Worm (Caenorhabditis elegans): ENCODE data around the gene C54C6.7.

Gene C54C6.7

ce11 chrIII:3532035-3532434 is 14.2 kb downstream of the C54C6.7 start (continued):
- TF ChIP-seq zag-1 (tag; optimal IDR thresholded peaks at IDR 0.05) (peak; percentile 58), mbf-1 (tag; optimal IDR thresholded peaks at IDR 0.05) (no peak), ZK546.5 (tag; optimal IDR thresholded peaks at IDR 0.05) (no peak), ztf-4 (tag; optimal IDR thresholded peaks at IDR 0.05) (no peak), nhr-12 (tag; optimal IDR thresholded peaks at IDR 0.05) (no peak)

- TF ChIP-seq alr-1 (tag; optimal IDR thresholded peaks at IDR 0.05): no peak
- TF ChIP-seq fos-1 (tag; optimal IDR thresholded peaks at IDR 0.05): peak; percentile 76
- no peak for TF ChIP-seq unc-62 (GFP tag; optimal IDR thresholded peaks at IDR 0.05)
- peak; percentile 15 for TF ChIP-seq F13H6.1 (tag; optimal IDR thresholded peaks at IDR 0.05)
- no peak for TF ChIP-seq nhr-12 (tag; optimal IDR thresholded peaks at IDR 0.05)
- peak; percentile 0 for TF ChIP-seq crh-2 (tag; optimal IDR thresholded peaks at IDR 0.05)
- no peak for TF ChIP-seq lin-11 (tag; optimal IDR thresholded peaks at IDR 0.05)
- peak; percentile 70 for TF ChIP-seq blmp-1 (tag; optimal IDR thresholded peaks at IDR 0.05; ENCODE audit: insufficient read depth)
- TF ChIP-seq zag-1 (tag; optimal IDR thresholded peaks at IDR 0.05): no peak
Measured at ce11 chrIII:3529744-3530208, 16.4 kb downstream of the C54C6.7 start, which contains the start of gene pitp-1. Gene pitp-1 (minus strand): TSS chrIII:3529794.

- TF ChIP-seq mab-5 (tag; optimal IDR thresholded peaks at IDR 0.05) (no peak), mbf-1 (tag; optimal IDR thresholded peaks at IDR 0.05) (no peak), lin-13 (GFP tag; optimal IDR thresholded peaks at IDR 0.05) (no peak), egl-27 (tag; optimal IDR thresholded peaks at IDR 0.05) (no peak), nhr-129 (tag; optimal IDR thresholded peaks at IDR 0.05) (no peak), elt-3 (tag; optimal IDR thresholded peaks at IDR 0.05) (no peak), nhr-23 (tag; optimal IDR thresholded peaks at IDR 0.05) (no peak), nhr-11 (tag; optimal IDR thresholded peaks at IDR 0.05) (no peak)
Measured at ce11 chrIII:3528342-3528741, 17.9 kb downstream of the C54C6.7 start, which contains the start of gene rpl-37. Gene rpl-37 (plus strand): TSS chrIII:3528642.

- TF ChIP-seq ztf-11 (tag; optimal IDR thresholded peaks at IDR 0.05) (no peak), crh-2 (tag; optimal IDR thresholded peaks at IDR 0.05) (no peak), nhr-23 (tag; optimal IDR thresholded peaks at IDR 0.05) (no peak), unc-62 (GFP tag; optimal IDR thresholded peaks at IDR 0.05) (no peak), ztf-1 (GFP tag; conservative IDR thresholded peaks at IDR 0.05) (no peak), nhr-11 (tag; optimal IDR thresholded peaks at IDR 0.05) (no peak), ztf-4 (tag; optimal IDR thresholded peaks at IDR 0.05) (no peak), elt-3 (tag; optimal IDR thresholded peaks at IDR 0.05) (no peak), aly-2 (tag; optimal IDR thresholded peaks at IDR 0.05) (no peak), nhr-12 (tag; optimal IDR thresholded peaks at IDR 0.05) (no peak), nhr-25 (tag; optimal IDR thresholded peaks at IDR 0.05) (no peak), nhr-6 (tag; optimal IDR thresholded peaks at IDR 0.05) (no peak), lin-13 (GFP tag; optimal IDR thresholded peaks at IDR 0.05) (no peak), mab-5 (tag; optimal IDR thresholded peaks at IDR 0.05) (no peak)
Measured at ce11 chrIII:3523363-3523762, 22.9 kb downstream of the C54C6.7 start.

- TF ChIP-seq peb-1 (tag; optimal IDR thresholded peaks at IDR 0.05) (no peak), unc-55 (GFP tag; optimal IDR thresholded peaks at IDR 0.05) (no peak), F13H6.1 (tag; optimal IDR thresholded peaks at IDR 0.05) (peak; percentile 20), crh-2 (tag; optimal IDR thresholded peaks at IDR 0.05) (peak; percentile 65), fos-1 (tag; optimal IDR thresholded peaks at IDR 0.05) (peak; percentile 33), sma-9 (GFP tag; optimal IDR thresholded peaks at IDR 0.05) (peak; percentile 68), sma-9 (tag; optimal IDR thresholded peaks at IDR 0.05) (no peak)
Measured at ce11 chrIII:3520417-3520816, 25.8 kb downstream of the C54C6.7 start.

- TF ChIP-seq alr-1 (tag; optimal IDR thresholded peaks at IDR 0.05) (no peak), sma-3 (GFP tag; optimal IDR thresholded peaks at IDR 0.05) (no peak), gmeb-1 (tag; optimal IDR thresholded peaks at IDR 0.05) (no peak), lin-11 (tag; optimal IDR thresholded peaks at IDR 0.05) (no peak), fos-1 (tag; optimal IDR thresholded peaks at IDR 0.05) (peak; percentile 41)
Measured at ce11 chrIII:3519505-3519904, 26.7 kb downstream of the C54C6.7 start, which contains the start of gene hmit-1.3. Gene hmit-1.3 (minus strand): TSS chrIII:3519607.

ce11 chrIII:3511808-3512207 is 34.4 kb downstream of the C54C6.7 start:
- no peak for TF ChIP-seq alr-1 (tag; optimal IDR thresholded peaks at IDR 0.05)
- no peak for TF ChIP-seq R02D3.7 (tag; optimal IDR thresholded peaks at IDR 0.05)
